Fruit fly (Drosophila melanogaster): ENCODE results near the gene Zir.

- TF ChIP-seq Sox15 (GFP tag; optimal IDR thresholded peaks at IDR 0.05) (no peak), CG31627 (GFP tag; optimal IDR thresholded peaks at IDR 0.05) (no peak), CG1621 (tag; optimal IDR thresholded peaks at IDR 0.05) (no peak), CG6854 (GFP tag; optimal IDR thresholded peaks at IDR 0.05) (no peak), Blimp-1 (GFP tag; optimal IDR thresholded peaks at IDR 0.05) (no peak), CG15336 (GFP tag; IDR thresholded peaks at IDR 0.05) (no peak)
Observed at dm6 chr2L:71457-71856, 23.1 kb upstream of the Zir start, which contains the start of gene galectin.

All from whole organism, prepupa.